Fruit fly (Drosophila melanogaster) Kc167 (cell line): Measurements from ENCODE around the gene nis.

ENCODE experiments used
- Myc ChIP-seq: fragments of >200 bp; optimal IDR thresholded peaks from 2 replicates; lab custom pipeline; 2017; ENCODE audit warnings: missing external identifiers
- Sin3A ChIP-seq: fragments of >200 bp; optimal IDR thresholded peaks from 2 replicates; lab custom pipeline; 2018; ENCODE audit warnings: missing external identifiers
- h ChIP-seq: fragments of >200 bp; optimal IDR thresholded peaks from 3 replicates; lab custom pipeline; 2018; ENCODE audit warnings: missing external identifiers
- insv ChIP-seq: fragments of >200 bp; optimal IDR thresholded peaks from 3 replicates; lab custom pipeline; 2018; ENCODE audit warnings: missing external identifiers
- psq ChIP-seq: fragments of >200 bp; optimal IDR thresholded peaks from 2 replicates; lab custom pipeline; 2017; ENCODE audit warnings: missing external identifiers
- ttk ChIP-seq: sonication (Bioruptor generic); optimal IDR thresholded peaks from 2 replicates; lab custom pipeline; 2017; ENCODE audit warnings: missing external identifiers

- TF ChIP-seq h (lab: Kevin White, UChicago) (no peak), insv (lab: Kevin White, UChicago) (no peak), psq (lab: Kevin White, UChicago) (no peak), ttk (lab: Kevin White, UChicago) (no peak), Sin3A (lab: Kevin White, UChicago) (no peak), Myc (lab: Kevin White, UChicago) (no peak)
These were observed 39.1 kb downstream of the nis start for dm6 chr2L:1547860-1548259.
